Worm (Caenorhabditis elegans) whole organism, L3 larva: ENCODE results near the gene sec-61.A.

Experiments used
- R02D3.7 ChIP-seq: fragments of 150-350 bp; optimal IDR thresholded peaks from 2 replicates; lab custom pipeline; 2014; ENCODE audit warnings: missing biosample characterization, missing genetic modification characterization
- ZK546.5 ChIP-seq: sonication (generic microtip); optimal IDR thresholded peaks from 2 replicates; lab custom pipeline; 2017; ENCODE audit warnings: missing biosample characterization, missing genetic modification characterization
- aly-2 ChIP-seq: fragments of 150-350 bp; optimal IDR thresholded peaks from 2 replicates; lab custom pipeline; 2014; ENCODE audit warnings: missing biosample characterization, missing genetic modification characterization
- ama-1 ChIP-seq: fragments of 150-350 bp; optimal IDR thresholded peaks from 2 replicates; lab custom pipeline; 2018
- ceh-16 ChIP-seq: sonication (generic microtip); optimal IDR thresholded peaks from 2 replicates; lab custom pipeline; 2017; ENCODE audit warnings: missing biosample characterization, missing genetic modification characterization
- ceh-28 ChIP-seq: fragments of 150-350 bp; optimal IDR thresholded peaks from 2 replicates; lab custom pipeline; 2014; ENCODE audit warnings: missing biosample characterization, missing genetic modification reagents, missing genetic modification characterization
- ceh-82 ChIP-seq: fragments of 150-350 bp; optimal IDR thresholded peaks from 2 replicates; lab custom pipeline; 2014; ENCODE audit warnings: missing biosample characterization, missing genetic modification characterization
- ceh-9 ChIP-seq: sonication (generic microtip); optimal IDR thresholded peaks from 2 replicates; lab custom pipeline; 2018; ENCODE audit warnings: missing biosample characterization, missing genetic modification characterization
- daf-12 ChIP-seq: fragments of 150-350 bp; optimal IDR thresholded peaks from 2 replicates; lab custom pipeline; 2014; ENCODE audit warnings: missing biosample characterization, missing genetic modification reagents, missing genetic modification characterization
- egl-27 ChIP-seq: sonication (generic microtip); optimal IDR thresholded peaks from 4 replicates; lab custom pipeline; 2017; ENCODE audit warnings: missing biosample characterization, missing genetic modification reagents, missing genetic modification characterization
- egl-5 ChIP-seq: fragments of 150-350 bp; optimal IDR thresholded peaks from 2 replicates; lab custom pipeline; 2017; ENCODE audit warnings: missing biosample characterization, missing genetic modification reagents, missing genetic modification characterization, inconsistent platforms
- elt-1 ChIP-seq: fragments of 150-350 bp; optimal IDR thresholded peaks from 2 replicates; lab custom pipeline; 2014; ENCODE audit warnings: missing biosample characterization, missing genetic modification characterization
- elt-2 ChIP-seq: sonication (generic microtip); optimal IDR thresholded peaks from 2 replicates; lab custom pipeline; 2016; ENCODE audit warnings: missing genetic modification reagents, mild to moderate bottlenecking, missing genetic modification characterization, missing compliant biosample characterization
- elt-3 ChIP-seq, 3 experiments: fragments of 150-350 bp in 1 of 3; sonication (generic microtip) in 2 of 3; optimal IDR thresholded peaks; 2 replicates in 2 of 3; 4 replicates in 1 of 3; lab custom pipeline; 2014 to 2017; ENCODE audit warnings: missing biosample characterization in 3 of 3, missing genetic modification characterization in 3 of 3
- eor-1 ChIP-seq, 2 experiments: fragments of 150-350 bp; optimal IDR thresholded peaks; 2 replicates each; lab custom pipeline; 2014 to 2018; ENCODE audit warnings: missing biosample characterization in 2 of 2, missing genetic modification characterization in 2 of 2
- fkh-10 ChIP-seq: sonication (generic microtip); optimal IDR thresholded peaks from 2 replicates; lab custom pipeline; 2017; ENCODE audit warnings: missing biosample characterization, missing genetic modification reagents, missing genetic modification characterization
- fkh-2 ChIP-seq: fragments of 150-350 bp; optimal IDR thresholded peaks from 2 replicates; lab custom pipeline; 2014; ENCODE audit warnings: missing biosample characterization, missing genetic modification reagents, missing genetic modification characterization
- fos-1 ChIP-seq: fragments of 150-350 bp; optimal IDR thresholded peaks from 2 replicates; lab custom pipeline; 2014; ENCODE audit warnings: missing biosample characterization, missing genetic modification characterization
- hmg-11 ChIP-seq: sonication (generic microtip); optimal IDR thresholded peaks from 2 replicates; lab custom pipeline; 2016; ENCODE audit warnings: missing genetic modification characterization, missing compliant biosample characterization
- jun-1 ChIP-seq: fragments of 150-350 bp; optimal IDR thresholded peaks from 2 replicates; lab custom pipeline; 2014; ENCODE audit warnings: missing biosample characterization, missing genetic modification reagents, missing genetic modification characterization
- lin-15B ChIP-seq: fragments of 150-350 bp; optimal IDR thresholded peaks from 2 replicates; lab custom pipeline; 2014; ENCODE audit warnings: missing biosample characterization, missing genetic modification characterization
- lin-39 ChIP-seq: fragments of 150-350 bp; optimal IDR thresholded peaks from 2 replicates; lab custom pipeline; 2018; ENCODE audit warnings: missing biosample characterization, missing genetic modification reagents, missing genetic modification characterization
- lsy-12 ChIP-seq: sonication (generic microtip); optimal IDR thresholded peaks from 2 replicates; lab custom pipeline; 2016; ENCODE audit warnings: mild to moderate bottlenecking, missing genetic modification characterization, missing compliant biosample characterization
- mdl-1 ChIP-seq: fragments of 150-350 bp; optimal IDR thresholded peaks from 2 replicates; lab custom pipeline; 2014; ENCODE audit warnings: missing biosample characterization, missing genetic modification characterization
- mml-1 ChIP-seq: fragments of 150-350 bp; sonication (generic microtip); optimal IDR thresholded peaks from 3 replicates; lab custom pipeline; 2014; ENCODE audit warnings: missing biosample characterization, missing genetic modification characterization
- nfya-1 ChIP-seq: sonication (generic microtip); optimal IDR thresholded peaks from 2 replicates; lab custom pipeline; 2017; ENCODE audit warnings: missing genetic modification characterization, mild to moderate bottlenecking, missing compliant biosample characterization, antibody characterized with exemption, moderate library complexity; ENCODE audit not compliant: insufficient read depth
- nhr-11 ChIP-seq: fragments of 150-350 bp; optimal IDR thresholded peaks from 2 replicates; lab custom pipeline; 2014; ENCODE audit warnings: missing biosample characterization, missing genetic modification characterization
- nhr-12 ChIP-seq: fragments of 150-350 bp; optimal IDR thresholded peaks from 2 replicates; lab custom pipeline; 2014; ENCODE audit warnings: missing biosample characterization, missing genetic modification characterization
- nhr-23 ChIP-seq: fragments of 150-350 bp; optimal IDR thresholded peaks from 2 replicates; lab custom pipeline; 2014; ENCODE audit warnings: missing biosample characterization, missing genetic modification reagents, missing genetic modification characterization
- nhr-237 ChIP-seq: fragments of 150-350 bp; optimal IDR thresholded peaks from 2 replicates; lab custom pipeline; 2014; ENCODE audit warnings: missing biosample characterization, missing genetic modification characterization
- nhr-25 ChIP-seq: sonication (generic microtip); optimal IDR thresholded peaks from 2 replicates; lab custom pipeline; 2017; ENCODE audit warnings: missing biosample characterization, missing genetic modification characterization
- nhr-28 ChIP-seq: fragments of 150-350 bp; optimal IDR thresholded peaks from 2 replicates; lab custom pipeline; 2014; ENCODE audit warnings: missing biosample characterization, missing genetic modification characterization
- nhr-43 ChIP-seq: sonication (generic microtip); optimal IDR thresholded peaks from 2 replicates; lab custom pipeline; 2016; ENCODE audit warnings: mild to moderate bottlenecking, missing genetic modification characterization, missing compliant biosample characterization; ENCODE audit not compliant: poor library complexity, severe bottlenecking
- nhr-67 ChIP-seq: fragments of 150-350 bp; optimal IDR thresholded peaks from 2 replicates; lab custom pipeline; 2014; ENCODE audit warnings: missing biosample characterization, missing genetic modification characterization
- nhr-76 ChIP-seq: fragments of 150-350 bp; sonication (generic microtip); optimal IDR thresholded peaks from 5 replicates; lab custom pipeline; 2014; ENCODE audit warnings: missing biosample characterization, missing genetic modification characterization
- nhr-77 ChIP-seq: fragments of 150-350 bp; optimal IDR thresholded peaks from 2 replicates; lab custom pipeline; 2014; ENCODE audit warnings: missing biosample characterization, missing genetic modification characterization
- pha-4 ChIP-seq: fragments of 150-350 bp; optimal IDR thresholded peaks from 2 replicates; lab custom pipeline; 2014; ENCODE audit warnings: missing biosample characterization, missing genetic modification reagents, missing genetic modification characterization
- pqm-1 ChIP-seq: fragments of 150-350 bp; optimal IDR thresholded peaks from 2 replicates; lab custom pipeline; 2017; ENCODE audit warnings: missing biosample characterization, missing genetic modification characterization, inconsistent platforms
- sea-2 ChIP-seq: fragments of 150-350 bp; sonication (generic microtip); optimal IDR thresholded peaks from 4 replicates; lab custom pipeline; 2014; ENCODE audit warnings: missing biosample characterization, missing genetic modification reagents, missing genetic modification characterization
- skn-1 ChIP-seq: fragments of 150-350 bp; optimal IDR thresholded peaks from 2 replicates; lab custom pipeline; 2014; ENCODE audit warnings: missing biosample characterization, missing genetic modification characterization
- snpc-4 ChIP-seq: fragments of 150-350 bp; optimal IDR thresholded peaks from 2 replicates; lab custom pipeline; 2014; ENCODE audit warnings: missing biosample characterization, missing genetic modification characterization
- tbx-2 ChIP-seq: sonication (generic microtip); optimal IDR thresholded peaks from 2 replicates; lab custom pipeline; 2016; ENCODE audit warnings: mild to moderate bottlenecking, missing genetic modification characterization, missing compliant biosample characterization
- unc-39 ChIP-seq: sonication (generic microtip); optimal IDR thresholded peaks from 4 replicates; lab custom pipeline; 2017; ENCODE audit warnings: missing biosample characterization, missing genetic modification characterization
- unc-62 ChIP-seq: fragments of 150-350 bp; sonication (generic microtip); optimal IDR thresholded peaks from 4 replicates; lab custom pipeline; 2014; ENCODE audit warnings: missing biosample characterization, missing genetic modification reagents, missing genetic modification characterization
- zag-1 ChIP-seq: fragments of 150-350 bp; optimal IDR thresholded peaks from 2 replicates; lab custom pipeline; 2014; ENCODE audit warnings: missing biosample characterization, missing genetic modification characterization
- ztf-11 ChIP-seq: fragments of 150-350 bp; optimal IDR thresholded peaks from 2 replicates; lab custom pipeline; 2014; ENCODE audit warnings: missing biosample characterization, missing genetic modification characterization
- ztf-4 ChIP-seq: fragments of 150-350 bp; optimal IDR thresholded peaks from 2 replicates; lab custom pipeline; 2014; ENCODE audit warnings: missing biosample characterization, missing genetic modification characterization

sec-61.A gene

ce11 chrIV:14824878-14825352, at the start of gene sec-61.A:
Gene sec-61.A (minus strand): TSS chrIV:14825264.
- TF ChIP-seq ztf-4 (tag; lab: Kevin White, UChicago) (no peak), R02D3.7 (peak; percentile 48), aly-2 (tag; lab: Kevin White, UChicago) (no peak), nhr-237 (tag; lab: Kevin White, UChicago) (no peak), unc-62 (no peak), egl-27 (no peak), daf-12 (tag; lab: Kevin White, UChicago) (no peak), eor-1 (tag; optimal IDR thresholded peaks at IDR 0.05; lab: Kevin White, UChicago) (no peak), ztf-11 (no peak), elt-2 (tag; lab: Kevin White, UChicago) (peak; percentile 61), ceh-9 (tag; lab: Kevin White, UChicago) (no peak), ZK546.5 (no peak), lin-39 (peak; percentile 64), hmg-11 (tag; lab: Kevin White, UChicago) (peak; percentile 88), nhr-12 (tag; lab: Kevin White, UChicago) (no peak), nhr-43 (tag; lab: Kevin White, UChicago) (peak; percentile 40), skn-1 (tag; lab: Kevin White, UChicago) (peak; percentile 65), ceh-82 (peak; percentile 53), pha-4 (tag; lab: Kevin White, UChicago) (peak; percentile 49), nfya-1 (tag; lab: Kevin White, UChicago) (peak; percentile 89), fkh-10 (GFP tag; lab: Kevin White, UChicago) (peak; percentile 32), jun-1 (peak; percentile 69), nhr-77 (no peak), nhr-25 (tag; lab: Kevin White, UChicago) (peak; percentile 65), lin-15B (tag; lab: Kevin White, UChicago) (peak; percentile 71), fkh-2 (tag; lab: Kevin White, UChicago) (no peak), zag-1 (tag; lab: Kevin White, UChicago) (peak; percentile 53), unc-39 (tag; lab: Kevin White, UChicago) (no peak), nhr-23 (peak; percentile 49), fos-1 (no peak), lsy-12 (tag; lab: Kevin White, UChicago) (peak; percentile 79), elt-3 (tag; optimal IDR thresholded peaks at IDR 0.05; lab: Kevin White, UChicago) (peak in 1 of 3 experiments; percentile 64), snpc-4 (peak; percentile 75), mdl-1 (peak; percentile 21), nhr-11 (tag; lab: Kevin White, UChicago) (no peak), mml-1 (tag; lab: Kevin White, UChicago) (no peak), ama-1 (lab: Kevin White, UChicago) (no peak), ceh-28 (tag; lab: Kevin White, UChicago) (peak; percentile 41), nhr-28 (tag; lab: Kevin White, UChicago) (no peak), tbx-2 (tag; lab: Kevin White, UChicago) (peak; percentile 41), nhr-76 (tag; lab: Kevin White, UChicago) (no peak), egl-5 (tag; lab: Kevin White, UChicago) (no peak), sea-2 (GFP tag; lab: Kevin White, UChicago) (no peak), pqm-1 (tag; lab: Kevin White, UChicago) (no peak), nhr-67 (tag; lab: Kevin White, UChicago) (no peak), elt-1 (no peak), ceh-16 (tag; lab: Kevin White, UChicago) (no peak)
